Fruit fly (Drosophila melanogaster) whole organism, prepupa: ENCODE data around the gene Pp4-19C.

Source experiments
- Blimp-1 ChIP-seq: fragments of 200-800 bp; sonication (Bioruptor generic); optimal IDR thresholded peaks from 3 replicates; lab custom pipeline; 2017; ENCODE audit warnings: missing biosample characterization, missing genetic modification characterization, mild to moderate bottlenecking, moderate library complexity, missing genetic modification reagents
- CG11294 ChIP-seq: fragments of 200-800 bp; sonication (Bioruptor generic); IDR thresholded peaks from 2 replicates; pipeline ENCODE4 v1.3.6; 2022; ENCODE audit warnings: missing biosample characterization, missing genetic modification characterization
- CG15336 ChIP-seq: fragments of 200-800 bp; sonication (Bioruptor generic); IDR thresholded peaks from 2 replicates; pipeline ENCODE4 v1.3.6; 2022; ENCODE audit warnings: missing biosample characterization, missing genetic modification characterization
- CG1621 ChIP-seq: fragments of 200-800 bp; sonication (Bioruptor generic); optimal IDR thresholded peaks from 3 replicates; lab custom pipeline; 2018; ENCODE audit warnings: missing biosample characterization, mild to moderate bottlenecking, missing genetic modification characterization
- CG6792 ChIP-seq: fragments of 200-800 bp; sonication (Bioruptor generic); optimal IDR thresholded peaks from 3 replicates; lab custom pipeline; 2016; ENCODE audit warnings: missing biosample characterization, missing genetic modification characterization
- CG7368 ChIP-seq: fragments of 200-800 bp; sonication (Bioruptor generic); optimal IDR thresholded peaks from 3 replicates; lab custom pipeline; 2016; ENCODE audit warnings: missing biosample characterization, missing genetic modification characterization
- CG8632 ChIP-seq: fragments of 200-800 bp; sonication (Bioruptor generic); optimal IDR thresholded peaks from 3 replicates; lab custom pipeline; 2016; ENCODE audit warnings: missing biosample characterization, missing genetic modification characterization
- Ets21C ChIP-seq: fragments of 200-800 bp; sonication (Bioruptor generic); optimal IDR thresholded peaks from 3 replicates; lab custom pipeline; 2016; ENCODE audit warnings: missing biosample characterization, missing genetic modification characterization
- Ets96B ChIP-seq: fragments of 200-800 bp; optimal IDR thresholded peaks from 2 replicates; lab custom pipeline; 2019; ENCODE audit warnings: missing biosample characterization, mild to moderate bottlenecking, missing genetic modification characterization, moderate library complexity
- Gug ChIP-seq: fragments of 200-800 bp; sonication (Bioruptor generic); IDR thresholded peaks from 2 replicates; pipeline ENCODE4 v1.3.6; 2022; ENCODE audit warnings: missing biosample characterization, missing genetic modification characterization
- Hr38 ChIP-seq: sonication (Bioruptor generic); optimal IDR thresholded peaks from 2 replicates; lab custom pipeline; 2016; ENCODE audit warnings: missing biosample characterization, missing genetic modification characterization
- Hr39 ChIP-seq: fragments of 200-800 bp; sonication (Bioruptor generic); optimal IDR thresholded peaks from 2 replicates; lab custom pipeline; 2016; ENCODE audit warnings: missing biosample characterization, missing genetic modification characterization
- Hr4 ChIP-seq: fragments of 200-800 bp; sonication (Bioruptor generic); optimal IDR thresholded peaks from 3 replicates; lab custom pipeline; 2016; ENCODE audit warnings: missing biosample characterization, missing genetic modification characterization

DNA sequence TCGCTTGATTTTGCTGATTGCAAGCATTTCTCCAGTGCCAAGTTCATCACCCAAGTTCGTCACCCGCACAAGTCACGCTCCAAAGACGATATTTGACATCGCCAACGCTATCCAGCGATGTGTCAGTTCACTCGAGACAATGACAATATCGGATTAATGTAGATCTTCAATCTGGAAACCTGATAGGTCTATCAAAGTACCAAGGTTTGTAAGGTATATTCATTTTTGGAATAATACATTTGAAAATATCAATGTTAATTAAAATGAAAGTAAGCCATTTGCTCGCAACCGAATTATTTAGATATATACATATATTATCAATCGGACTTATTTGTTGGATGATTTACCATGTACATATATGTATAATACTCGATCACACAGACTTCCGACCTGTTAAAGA, 4.9 kb downstream of the Pp4-19C start, which contains the start of gene Obp19c:
- no peak for TF ChIP-seq CG6792 (GFP tag; lab: Kevin White, UChicago)
- no peak for TF ChIP-seq CG15336 (GFP tag; lab: Robert Waterston, UW)
- no peak for TF ChIP-seq CG1621 (tag; lab: Kevin White, UChicago)
- TF ChIP-seq Hr39 (GFP tag; lab: Kevin White, UChicago) = no peak
- no peak for TF ChIP-seq CG11294
- no peak for TF ChIP-seq Hr4
- TF ChIP-seq Gug (GFP tag; lab: Robert Waterston, UW) = no peak
- no peak for TF ChIP-seq Blimp-1 (GFP tag; lab: Kevin White, UChicago)
- TF ChIP-seq Hr38 (GFP tag; lab: Kevin White, UChicago) = no peak
- no peak for TF ChIP-seq CG7368 (GFP tag; lab: Kevin White, UChicago)
- no peak for TF ChIP-seq Ets21C (GFP tag; lab: Kevin White, UChicago)
- TF ChIP-seq Ets96B (tag; lab: Kevin White, UChicago) = no peak
- TF ChIP-seq CG8632 (GFP tag; lab: Kevin White, UChicago) = no peak
